Worm (Caenorhabditis elegans): ENCODE data around the gene lbp-4.

DNA sequence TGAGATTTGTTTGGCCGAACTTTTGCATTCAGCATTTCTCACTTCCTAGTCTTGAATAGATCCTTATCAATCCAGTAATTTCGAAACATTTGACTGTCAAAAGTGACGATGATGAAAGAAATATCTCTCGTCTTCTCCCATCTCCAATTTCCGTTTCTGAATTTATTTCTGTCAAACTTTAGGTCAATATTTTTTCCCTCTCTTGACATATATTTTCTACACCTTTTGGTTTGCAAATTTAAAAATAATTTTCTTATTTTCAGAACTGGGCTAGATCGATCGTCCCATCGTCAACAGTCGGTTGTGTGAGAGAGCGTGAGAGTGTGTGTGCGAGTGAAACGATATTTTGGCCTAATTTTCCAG lies 15.6 kb upstream of the lbp-4 start, which contains the start of gene xpo-1:
- 0 out of 2 replicates have a peak, but pooled peaks have one; percentile 23 for TF ChIP-seq flt-1 (GFP tag; IDR thresholded peaks at IDR 0.05)
- TF ChIP-seq ztf-23 (GFP tag; IDR thresholded peaks at IDR 0.05): no peak
- no peak for TF ChIP-seq klf-2 (GFP tag; conservative IDR thresholded peaks at IDR 0.05)
- TF ChIP-seq med-1 (GFP tag; optimal IDR thresholded peaks at IDR 0.05; ENCODE audit: insufficient read depth): no peak
- TF ChIP-seq cog-1 (tag; optimal IDR thresholded peaks at IDR 0.05): no peak
- TF ChIP-seq T22C8.4 (GFP tag; IDR thresholded peaks at IDR 0.05): no peak
- TF ChIP-seq tab-1 (GFP tag; IDR thresholded peaks at IDR 0.05): no peak
- TF ChIP-seq ztf-29 (GFP tag; IDR thresholded peaks at IDR 0.05): no peak
- TF ChIP-seq ref-1 (GFP tag; conservative IDR thresholded peaks at IDR 0.05): no peak
